Worm (Caenorhabditis elegans) whole organism, L1 larva: ENCODE measurements around the gene cdkl-1.

Experiments used
- C04F5.9 ChIP-seq: sonication (generic microtip); optimal IDR thresholded peaks from 2 replicates; lab custom pipeline; 2016; ENCODE audit warnings: missing genetic modification characterization, missing compliant biosample characterization
- C34B4.2 ChIP-seq: sonication (generic microtip); optimal IDR thresholded peaks from 2 replicates; lab custom pipeline; 2017; ENCODE audit warnings: mild to moderate bottlenecking, missing genetic modification characterization, missing compliant biosample characterization
- efl-1 ChIP-seq, 4 experiments: fragments of 150-350 bp; optimal IDR thresholded peaks in 3 of 4; peaks in 1 of 4; 1 replicate in 1 of 4; 2 replicates in 3 of 4; lab custom pipeline; 2014; ENCODE audit warnings: missing biosample characterization in 2 of 4, missing genetic modification characterization in 2 of 4, missing genetic modification reagents in 2 of 4
- egl-27 ChIP-seq, 2 experiments: fragments of 150-350 bp in 1 of 2; sonication (generic microtip); optimal IDR thresholded peaks; 3 replicates each; lab custom pipeline; 2017 to 2018; ENCODE audit warnings: missing biosample characterization in 2 of 2, missing genetic modification characterization in 2 of 2, missing genetic modification reagents in 2 of 2
- elt-3 ChIP-seq, 6 experiments: fragments of 150-350 bp in 1 of 6; sonication (generic microtip); optimal IDR thresholded peaks; 2 replicates each; lab custom pipeline; 2017 to 2018; ENCODE audit warnings: missing biosample characterization in 6 of 6, missing genetic modification characterization in 6 of 6, inconsistent platforms in 1 of 6
- lir-3 ChIP-seq: sonication (generic microtip); optimal IDR thresholded peaks from 2 replicates; lab custom pipeline; 2016; ENCODE audit warnings: mild to moderate bottlenecking, missing genetic modification characterization, moderate library complexity, missing compliant biosample characterization; ENCODE audit not compliant: poor library complexity
- mep-1 ChIP-seq: fragments of 150-350 bp; optimal IDR thresholded peaks from 2 replicates; lab custom pipeline; 2014; ENCODE audit warnings: missing biosample characterization, missing genetic modification characterization
- nhr-90 ChIP-seq: sonication (generic microtip); optimal IDR thresholded peaks from 2 replicates; lab custom pipeline; 2016; ENCODE audit warnings: mild to moderate bottlenecking, missing genetic modification characterization, missing compliant biosample characterization; ENCODE audit not compliant: poor library complexity
- unc-62 ChIP-seq: fragments of 150-350 bp; optimal IDR thresholded peaks from 2 replicates; lab custom pipeline; 2014; ENCODE audit warnings: missing biosample characterization, missing genetic modification reagents, missing genetic modification characterization
- zag-1 ChIP-seq: fragments of 150-350 bp; optimal IDR thresholded peaks from 2 replicates; lab custom pipeline; 2014; ENCODE audit warnings: missing biosample characterization, missing genetic modification characterization
- ztf-11 ChIP-seq, 2 experiments: sonication (generic microtip); optimal IDR thresholded peaks; 2 replicates each; lab custom pipeline; 2016 to 2017; ENCODE audit warnings: missing genetic modification characterization in 2 of 2, missing biosample characterization in 1 of 2, missing compliant biosample characterization in 1 of 2

ce11 chrV:11078874-11079273 is 19.8 kb upstream of the cdkl-1 start:
- no peak for TF ChIP-seq C04F5.9 (tag; lab: Kevin White, UChicago)
- no peak for TF ChIP-seq nhr-90 (tag; lab: Kevin White, UChicago)
- TF ChIP-seq C34B4.2 (tag; lab: Kevin White, UChicago) = no peak
- TF ChIP-seq elt-3 (tag; optimal IDR thresholded peaks at IDR 0.05; lab: Kevin White, UChicago) = no peak
- no peak for TF ChIP-seq egl-27 (tag; optimal IDR thresholded peaks at IDR 0.05; lab: Kevin White, UChicago)
- no peak for TF ChIP-seq zag-1 (tag; lab: Kevin White, UChicago)
- no peak for TF ChIP-seq lir-3 (tag; lab: Kevin White, UChicago)
- TF ChIP-seq efl-1 (optimal IDR thresholded peaks at IDR 0.05; lab: Kevin White, UChicago) = no peak
- TF ChIP-seq efl-1 (GFP tag; optimal IDR thresholded peaks at IDR 0.05 in 1 of 2; lab: Kevin White, UChicago) = no peak
- no peak for TF ChIP-seq ztf-11 (tag; optimal IDR thresholded peaks at IDR 0.05; lab: Kevin White, UChicago)
- TF ChIP-seq mep-1 (tag; lab: Kevin White, UChicago) = no peak
- no peak for TF ChIP-seq unc-62
